Worm (Caenorhabditis elegans) whole organism, early embryonic: Measurements from ENCODE around the gene F48E8.2.

Experiments
- B0310.2 ChIP-seq: sonication (generic microtip); optimal IDR thresholded peaks from 2 replicates; lab custom pipeline; 2016; ENCODE audit warnings: mild to moderate bottlenecking, missing genetic modification characterization, missing compliant biosample characterization
- F13C5.2 ChIP-seq: sonication (generic microtip); optimal IDR thresholded peaks from 2 replicates; lab custom pipeline; 2017; ENCODE audit warnings: mild to moderate bottlenecking, missing genetic modification characterization, inconsistent platforms, missing compliant biosample characterization
- aly-1 ChIP-seq: sonication (generic microtip); optimal IDR thresholded peaks from 2 replicates; lab custom pipeline; 2016; ENCODE audit warnings: missing genetic modification characterization, missing compliant biosample characterization
- ama-1 ChIP-seq: fragments of 150-350 bp; optimal IDR thresholded peaks from 2 replicates; lab custom pipeline; 2014
- ceh-13 ChIP-seq: fragments of 200-800 bp; sonication (Bioruptor generic); optimal IDR thresholded peaks from 2 replicates; lab custom pipeline; 2018; ENCODE audit warnings: mild to moderate bottlenecking, missing genetic modification characterization, missing compliant biosample characterization
- ceh-36 ChIP-seq: sonication (generic microtip); optimal IDR thresholded peaks from 2 replicates; lab custom pipeline; 2016; ENCODE audit warnings: missing genetic modification characterization, inconsistent platforms, missing compliant biosample characterization
- ets-7 ChIP-seq: sonication (generic microtip); optimal IDR thresholded peaks from 2 replicates; lab custom pipeline; 2016; ENCODE audit warnings: missing genotype, missing genetic modification characterization, missing compliant biosample characterization
- flt-1 ChIP-seq: fragments of 200-800 bp; sonication (Bioruptor generic); IDR thresholded peaks from 2 replicates; pipeline ENCODE4 v1.3.6; 2022; ENCODE audit warnings: missing genetic modification characterization, missing compliant biosample characterization
- hmbx-1 ChIP-seq: sonication (generic microtip); optimal IDR thresholded peaks from 2 replicates; lab custom pipeline; 2016; ENCODE audit warnings: mild to moderate bottlenecking, missing genetic modification characterization, missing compliant biosample characterization
- hmg-4 ChIP-seq: fragments of 200-800 bp; sonication (Bioruptor generic); optimal IDR thresholded peaks from 2 replicates; lab custom pipeline; 2018; ENCODE audit warnings: mild to moderate bottlenecking, missing genetic modification characterization, missing compliant biosample characterization
- hnd-1 ChIP-seq: sonication (generic microtip); optimal IDR thresholded peaks from 2 replicates; lab custom pipeline; 2016; ENCODE audit warnings: missing genetic modification characterization, missing compliant biosample characterization
- pes-1 ChIP-seq: fragments of 200-800 bp; sonication (Bioruptor generic); IDR thresholded peaks from 2 replicates; pipeline ENCODE4 v1.3.6; 2022; ENCODE audit warnings: missing genetic modification reagents, missing genetic modification characterization, missing compliant biosample characterization
- scrt-1 ChIP-seq: fragments of 200-800 bp; sonication (Bioruptor generic); IDR thresholded peaks from 2 replicates; pipeline ENCODE4 v1.3.6; 2022; ENCODE audit warnings: missing genetic modification characterization, missing compliant biosample characterization
- sea-1 ChIP-seq: fragments of 200-800 bp; sonication (Bioruptor generic); conservative IDR thresholded peaks from 2 replicates; pipeline ENCODE4 v1.3.6; 2022; ENCODE audit warnings: missing genetic modification characterization, missing compliant biosample characterization
- tbx-11 ChIP-seq: fragments of 200-800 bp; sonication (Bioruptor generic); IDR thresholded peaks from 2 replicates; pipeline ENCODE4 v1.3.6; 2022; ENCODE audit warnings: missing genetic modification characterization, missing compliant biosample characterization
- tbx-37 ChIP-seq: fragments of 200-800 bp; sonication (Bioruptor generic); conservative IDR thresholded peaks from 2 replicates; pipeline ENCODE4 v1.3.6; 2022; ENCODE audit warnings: missing genetic modification reagents, missing genetic modification characterization, missing compliant biosample characterization
- tra-4 ChIP-seq: sonication (generic microtip); optimal IDR thresholded peaks from 2 replicates; lab custom pipeline; 2017; ENCODE audit warnings: missing genetic modification characterization, missing compliant biosample characterization

Gene F48E8.2

ce11 chrIII:5449762-5450308 lies 14.3 kb upstream of the F48E8.2 start, which contains the start of gene F48E8.8:
Gene F48E8.8 (minus strand): TSS chrIII:5449812.
- TF ChIP-seq F13C5.2 (tag; lab: Kevin White, UChicago) (peak; percentile 23), aly-1 (tag; lab: Kevin White, UChicago) (no peak)

- TF ChIP-seq ama-1 (lab: Kevin White, UChicago) (no peak), tbx-11 (GFP tag; lab: Robert Waterston, UW) (no peak), ceh-13 (GFP tag; lab: Kevin White, UChicago) (no peak), tbx-37 (no peak), B0310.2 (tag; lab: Kevin White, UChicago) (no peak), ets-7 (tag; lab: Kevin White, UChicago) (no peak), pes-1 (GFP tag; lab: Robert Waterston, UW) (no peak), hnd-1 (tag; lab: Kevin White, UChicago) (no peak), F13C5.2 (tag; lab: Kevin White, UChicago) (no peak)
Measured at ce11 chrIII:5450430-5450829, 13.7 kb upstream of the F48E8.2 start, which contains the start of gene paa-1. Gene paa-1 (plus strand): TSS chrIII:5450730.

ce11 chrIII:5453290-5453689 lies 10.9 kb upstream of the F48E8.2 start, which contains the start of gene F48E8.4:
Gene F48E8.4 (plus strand): TSS chrIII:5453590.
- no peak for TF ChIP-seq ets-7 (tag; lab: Kevin White, UChicago)
- TF ChIP-seq hmbx-1 (tag; lab: Kevin White, UChicago) = no peak
- TF ChIP-seq hmg-4 (GFP tag; lab: Kevin White, UChicago) = no peak
- TF ChIP-seq sea-1 (GFP tag; lab: Robert Waterston, UW) = no peak
- no peak for TF ChIP-seq tra-4
- no peak for TF ChIP-seq tbx-11 (GFP tag; lab: Robert Waterston, UW)
- no peak for TF ChIP-seq ceh-13 (GFP tag; lab: Kevin White, UChicago)
- no peak for TF ChIP-seq B0310.2 (tag; lab: Kevin White, UChicago)
- TF ChIP-seq pes-1 (GFP tag; lab: Robert Waterston, UW) = no peak
- TF ChIP-seq ceh-36 (tag; lab: Kevin White, UChicago) = no peak
- no peak for TF ChIP-seq tbx-37
- TF ChIP-seq flt-1 = no peak
- TF ChIP-seq scrt-1 (GFP tag; lab: Robert Waterston, UW) = no peak
- no peak for TF ChIP-seq F13C5.2 (tag; lab: Kevin White, UChicago)

ce11 chrIII:5461079-5461478 lies 3.1 kb upstream of the F48E8.2 start, which contains the start of gene F48E8.3:
Gene F48E8.3 (plus strand): TSS chrIII:5461379.
- TF ChIP-seq scrt-1 (GFP tag; lab: Robert Waterston, UW) (no peak), ama-1 (lab: Kevin White, UChicago) (no peak), tra-4 (no peak), ceh-36 (tag; lab: Kevin White, UChicago) (no peak), F13C5.2 (tag; lab: Kevin White, UChicago) (no peak), B0310.2 (tag; lab: Kevin White, UChicago) (no peak), hmbx-1 (tag; lab: Kevin White, UChicago) (no peak), ceh-13 (GFP tag; lab: Kevin White, UChicago) (no peak), pes-1 (GFP tag; lab: Robert Waterston, UW) (no peak), tbx-37 (no peak), hnd-1 (tag; lab: Kevin White, UChicago) (no peak), sea-1 (GFP tag; lab: Robert Waterston, UW) (no peak), aly-1 (tag; lab: Kevin White, UChicago) (no peak), flt-1 (no peak), hmg-4 (GFP tag; lab: Kevin White, UChicago) (no peak), ets-7 (tag; lab: Kevin White, UChicago) (no peak)

- TF ChIP-seq hmg-4 (GFP tag; lab: Kevin White, UChicago) = no peak
- no peak for TF ChIP-seq ceh-13 (GFP tag; lab: Kevin White, UChicago)
- no peak for TF ChIP-seq flt-1
Measured at ce11 chrIII:5464850-5465249, 673 bp downstream of the F48E8.2 start.

ce11 chrIII:5469090-5469489 lies 4.9 kb downstream of the F48E8.2 start:
- TF ChIP-seq hmbx-1 (tag; lab: Kevin White, UChicago) (no peak), ama-1 (lab: Kevin White, UChicago) (no peak), tra-4 (no peak), flt-1 (no peak), ceh-13 (GFP tag; lab: Kevin White, UChicago) (no peak), sea-1 (GFP tag; lab: Robert Waterston, UW) (no peak), hnd-1 (tag; lab: Kevin White, UChicago) (no peak), ceh-36 (tag; lab: Kevin White, UChicago) (no peak), ets-7 (tag; lab: Kevin White, UChicago) (no peak), B0310.2 (tag; lab: Kevin White, UChicago) (no peak), tbx-37 (no peak), tbx-11 (GFP tag; lab: Robert Waterston, UW) (no peak), pes-1 (GFP tag; lab: Robert Waterston, UW) (no peak), aly-1 (tag; lab: Kevin White, UChicago) (no peak), scrt-1 (GFP tag; lab: Robert Waterston, UW) (no peak), hmg-4 (GFP tag; lab: Kevin White, UChicago) (no peak), F13C5.2 (tag; lab: Kevin White, UChicago) (no peak)

ce11 chrIII:5472693-5473092 lies 8.5 kb downstream of the F48E8.2 start:
- TF ChIP-seq ceh-13 (GFP tag; lab: Kevin White, UChicago) = no peak
- no peak for TF ChIP-seq tbx-11 (GFP tag; lab: Robert Waterston, UW)
- TF ChIP-seq ceh-36 (tag; lab: Kevin White, UChicago) = peak; percentile 15

ce11 chrIII:5474176-5474575 lies 10.0 kb downstream of the F48E8.2 start, which contains the start of gene lon-1:
Gene lon-1 (plus strand): TSS chrIII:5474476.
- no peak for TF ChIP-seq F13C5.2 (tag; lab: Kevin White, UChicago)
- TF ChIP-seq tbx-37 = no peak
- no peak for TF ChIP-seq aly-1 (tag; lab: Kevin White, UChicago)
- no peak for TF ChIP-seq hmbx-1 (tag; lab: Kevin White, UChicago)
- no peak for TF ChIP-seq sea-1 (GFP tag; lab: Robert Waterston, UW)
- TF ChIP-seq hnd-1 (tag; lab: Kevin White, UChicago) = no peak
- TF ChIP-seq scrt-1 (GFP tag; lab: Robert Waterston, UW) = no peak
- TF ChIP-seq ceh-13 (GFP tag; lab: Kevin White, UChicago) = no peak
- no peak for TF ChIP-seq B0310.2 (tag; lab: Kevin White, UChicago)
- TF ChIP-seq tra-4 = no peak
- TF ChIP-seq pes-1 (GFP tag; lab: Robert Waterston, UW) = no peak
- no peak for TF ChIP-seq tbx-11 (GFP tag; lab: Robert Waterston, UW)
- no peak for TF ChIP-seq ceh-36 (tag; lab: Kevin White, UChicago)
- TF ChIP-seq ets-7 (tag; lab: Kevin White, UChicago) = no peak
